Worm (Caenorhabditis elegans): ENCODE measurements around the gene F35H8.2.

ce11 chrII:9544386-9544785 is 10.9 kb upstream of the F35H8.2 start, which contains the start of gene sra-7:
- TF ChIP-seq nhr-12 (tag; optimal IDR thresholded peaks at IDR 0.05) (no peak), fos-1 (tag; optimal IDR thresholded peaks at IDR 0.05) (no peak), ZK546.5 (tag; optimal IDR thresholded peaks at IDR 0.05) (no peak), nhr-77 (tag; optimal IDR thresholded peaks at IDR 0.05) (no peak), nhr-25 (tag; optimal IDR thresholded peaks at IDR 0.05) (no peak), ceh-82 (tag; optimal IDR thresholded peaks at IDR 0.05) (no peak), ztf-11 (tag; optimal IDR thresholded peaks at IDR 0.05) (no peak), ama-1 (optimal IDR thresholded peaks at IDR 0.05) (no peak), snpc-4 (tag; optimal IDR thresholded peaks at IDR 0.05) (no peak), nhr-10 (tag; optimal IDR thresholded peaks at IDR 0.05) (no peak), F13H6.1 (tag; optimal IDR thresholded peaks at IDR 0.05) (no peak)

Data from whole organism, L2 larva.